Worm (Caenorhabditis elegans) whole organism, young adult: ENCODE measurements around the gene best-19.

Experiments
- C06A6.2 ChIP-seq: fragments of 200-800 bp; sonication (Bioruptor generic); conservative IDR thresholded peaks from 2 replicates; pipeline ENCODE4 v1.3.6; 2022; ENCODE audit warnings: missing genetic modification characterization, missing compliant biosample characterization
- F22D6.2 ChIP-seq: sonication (generic microtip); optimal IDR thresholded peaks from 2 replicates; lab custom pipeline; 2016; ENCODE audit warnings: mild to moderate bottlenecking, missing genetic modification characterization, missing compliant biosample characterization
- F23B12.7 ChIP-seq: sonication (generic microtip); optimal IDR thresholded peaks from 2 replicates; lab custom pipeline; 2017; ENCODE audit warnings: missing genetic modification characterization, mild to moderate bottlenecking, missing compliant biosample characterization, antibody characterized with exemption, moderate library complexity; ENCODE audit not compliant: insufficient read depth
- F57C9.4 ChIP-seq: sonication (generic microtip); optimal IDR thresholded peaks from 2 replicates; lab custom pipeline; 2017; ENCODE audit warnings: mild to moderate bottlenecking, missing genetic modification characterization, missing compliant biosample characterization
- Y67H2A.10 ChIP-seq: fragments of 200-800 bp; sonication (Bioruptor generic); conservative IDR thresholded peaks from 2 replicates; pipeline ENCODE4 v1.3.6; 2022; ENCODE audit warnings: missing genetic modification reagents, missing genetic modification characterization, missing compliant biosample characterization
- ZK185.1 ChIP-seq: sonication (generic microtip); optimal IDR thresholded peaks from 2 replicates; lab custom pipeline; 2016; ENCODE audit warnings: mild to moderate bottlenecking, missing genetic modification characterization, missing compliant biosample characterization; ENCODE audit not compliant: poor library complexity, severe bottlenecking
- attf-5 ChIP-seq: fragments of 200-800 bp; sonication (Bioruptor generic); optimal IDR thresholded peaks from 2 replicates; lab custom pipeline; 2018; ENCODE audit warnings: mild to moderate bottlenecking, missing genetic modification characterization, missing compliant biosample characterization
- ccch-3 ChIP-seq: fragments of 200-800 bp; sonication (Bioruptor generic); optimal IDR thresholded peaks from 2 replicates; lab custom pipeline; 2018; ENCODE audit warnings: mild to moderate bottlenecking, missing genetic modification characterization, missing compliant biosample characterization
- ceh-27 ChIP-seq: fragments of 200-800 bp; sonication (Bioruptor generic); optimal IDR thresholded peaks from 2 replicates; lab custom pipeline; 2018; ENCODE audit warnings: mild to moderate bottlenecking, missing genetic modification characterization, moderate library complexity, missing compliant biosample characterization
- ceh-40 ChIP-seq: fragments of 200-800 bp; sonication (Bioruptor generic); IDR thresholded peaks from 2 replicates; pipeline ENCODE4 v1.3.6; 2022; ENCODE audit warnings: missing genetic modification characterization, missing compliant biosample characterization
- ceh-58 ChIP-seq: fragments of 200-800 bp; sonication (Bioruptor generic); IDR thresholded peaks from 2 replicates; pipeline ENCODE4 v1.3.6; 2022; ENCODE audit warnings: missing genetic modification characterization, missing compliant biosample characterization
- ceh-91 ChIP-seq: fragments of 200-800 bp; sonication (Bioruptor generic); IDR thresholded peaks from 2 replicates; pipeline ENCODE4 v1.3.6; 2022; ENCODE audit warnings: missing genetic modification reagents, missing genetic modification characterization, missing compliant biosample characterization
- dpff-1 ChIP-seq: sonication (generic microtip); optimal IDR thresholded peaks from 2 replicates; lab custom pipeline; 2017; ENCODE audit warnings: mild to moderate bottlenecking, missing genetic modification characterization, missing compliant biosample characterization
- dpl-1 ChIP-seq: fragments of 150-350 bp; optimal IDR thresholded peaks from 2 replicates; lab custom pipeline; 2014; ENCODE audit warnings: missing biosample characterization, missing genetic modification reagents, missing genetic modification characterization
- egl-18 ChIP-seq: fragments of 200-800 bp; sonication (Bioruptor generic); IDR thresholded peaks from 2 replicates; pipeline ENCODE4 v1.3.6; 2022; ENCODE audit warnings: missing genetic modification reagents, missing genetic modification characterization, missing compliant biosample characterization
- him-1 ChIP-seq: sonication (generic microtip); optimal IDR thresholded peaks from 2 replicates; lab custom pipeline; 2016; ENCODE audit warnings: missing genotype, missing genetic modification reagents, missing genetic modification characterization, missing compliant biosample characterization
- hlh-12 ChIP-seq: sonication (generic microtip); optimal IDR thresholded peaks from 2 replicates; lab custom pipeline; 2016; ENCODE audit warnings: missing genetic modification characterization, missing compliant biosample characterization
- hlh-26 ChIP-seq: fragments of 200-800 bp; sonication (Bioruptor generic); conservative IDR thresholded peaks from 2 replicates; pipeline ENCODE4 v1.3.6; 2022; ENCODE audit warnings: missing genetic modification reagents, missing genetic modification characterization, missing compliant biosample characterization
- hmg-1.2 ChIP-seq: fragments of 200-800 bp; sonication (Bioruptor generic); IDR thresholded peaks from 2 replicates; pipeline ENCODE4 v1.3.6; 2022; ENCODE audit warnings: missing genetic modification reagents, missing genetic modification characterization, missing compliant biosample characterization
- hrde-1 ChIP-seq: sonication (generic microtip); optimal IDR thresholded peaks from 2 replicates; lab custom pipeline; 2016; ENCODE audit warnings: missing genetic modification characterization, mild to moderate bottlenecking, missing compliant biosample characterization, moderate library complexity, missing genotype, missing genetic modification reagents, borderline replicate concordance
- let-526 ChIP-seq: fragments of 200-800 bp; sonication (Bioruptor generic); IDR thresholded peaks from 2 replicates; pipeline ENCODE4 v1.3.6; 2022; ENCODE audit warnings: missing genetic modification reagents, missing genetic modification characterization, missing compliant biosample characterization
- lin-40 ChIP-seq: sonication (generic microtip); optimal IDR thresholded peaks from 2 replicates; lab custom pipeline; 2016; ENCODE audit warnings: missing genetic modification characterization, mild to moderate bottlenecking, missing compliant biosample characterization, missing genotype, missing genetic modification reagents
- lsl-1 ChIP-seq: fragments of 200-800 bp; sonication (Bioruptor generic); optimal IDR thresholded peaks from 2 replicates; lab custom pipeline; 2018; ENCODE audit warnings: mild to moderate bottlenecking, missing genetic modification characterization, moderate library complexity, missing compliant biosample characterization
- madf-3 ChIP-seq: fragments of 200-800 bp; sonication (Bioruptor generic); IDR thresholded peaks from 2 replicates; pipeline ENCODE4 v1.3.6; 2022; ENCODE audit warnings: missing genetic modification reagents, missing genetic modification characterization, missing compliant biosample characterization
- madf-6 ChIP-seq: fragments of 200-800 bp; sonication (Bioruptor generic); IDR thresholded peaks from 2 replicates; pipeline ENCODE4 v1.3.6; 2022; ENCODE audit warnings: missing genetic modification reagents, missing genetic modification characterization, missing compliant biosample characterization
- mcd-1 ChIP-seq: fragments of 200-800 bp; sonication (Bioruptor generic); IDR thresholded peaks from 2 replicates; pipeline ENCODE4 v1.3.6; 2022; ENCODE audit warnings: missing genetic modification reagents, missing genetic modification characterization, missing compliant biosample characterization
- mxl-1 ChIP-seq: sonication (generic microtip); optimal IDR thresholded peaks from 2 replicates; lab custom pipeline; 2016; ENCODE audit warnings: missing genetic modification characterization, missing compliant biosample characterization
- nhr-80 ChIP-seq: sonication (generic microtip); optimal IDR thresholded peaks from 2 replicates; lab custom pipeline; 2016; ENCODE audit warnings: missing genetic modification characterization, missing compliant biosample characterization
- rcor-1 ChIP-seq: fragments of 200-800 bp; sonication (Bioruptor generic); IDR thresholded peaks from 2 replicates; pipeline ENCODE4 v1.3.6; 2022; ENCODE audit warnings: missing genetic modification reagents, missing genetic modification characterization, missing compliant biosample characterization
- rec-8 ChIP-seq, 2 experiments: sonication (generic microtip); optimal IDR thresholded peaks; 2 replicates each; lab custom pipeline; 2016; ENCODE audit warnings: mild to moderate bottlenecking in 2 of 2, missing genetic modification characterization in 2 of 2, missing genetic modification reagents in 2 of 2, missing genotype in 2 of 2, missing biosample characterization in 1 of 2, missing compliant biosample characterization in 1 of 2, moderate library complexity in 1 of 2
- rpc-1 ChIP-seq, 2 experiments: fragments of 150-350 bp in 1 of 2; sonication (generic microtip) in 1 of 2; optimal IDR thresholded peaks; 2 replicates each; lab custom pipeline; 2014 to 2018; ENCODE audit warnings: missing biosample characterization in 1 of 2, missing genetic modification characterization in 1 of 2, missing genetic modification reagents in 1 of 2, missing genotype in 1 of 2
- sea-2 ChIP-seq: fragments of 200-800 bp; sonication (Bioruptor generic); IDR thresholded peaks from 2 replicates; pipeline ENCODE4 v1.3.6; 2022; ENCODE audit warnings: missing genetic modification characterization, missing compliant biosample characterization
- somi-1 ChIP-seq: fragments of 200-800 bp; sonication (Bioruptor generic); optimal IDR thresholded peaks from 2 replicates; lab custom pipeline; 2018; ENCODE audit warnings: mild to moderate bottlenecking, missing genetic modification characterization, missing compliant biosample characterization
- tbx-9 ChIP-seq: sonication (generic microtip); optimal IDR thresholded peaks from 2 replicates; lab custom pipeline; 2016; ENCODE audit warnings: borderline replicate concordance, missing genetic modification characterization, inconsistent platforms, missing compliant biosample characterization
- unc-130 ChIP-seq: sonication (generic microtip); optimal IDR thresholded peaks from 2 replicates; lab custom pipeline; 2016; ENCODE audit warnings: missing genetic modification reagents, missing genetic modification characterization, missing compliant biosample characterization
- unc-62 ChIP-seq: fragments of 150-350 bp; optimal IDR thresholded peaks from 2 replicates; lab custom pipeline; 2014; ENCODE audit warnings: missing biosample characterization, missing genetic modification reagents, missing genetic modification characterization
- xnd-1 ChIP-seq: sonication (generic microtip); optimal IDR thresholded peaks from 2 replicates; lab custom pipeline; 2016; ENCODE audit warnings: missing genotype, missing genetic modification reagents, missing genetic modification characterization, missing compliant biosample characterization
- zim-3 ChIP-seq: sonication (generic microtip); optimal IDR thresholded peaks from 2 replicates; lab custom pipeline; 2017; ENCODE audit warnings: mild to moderate bottlenecking, missing genetic modification characterization, moderate library complexity, missing compliant biosample characterization
- ztf-25 ChIP-seq: fragments of 200-800 bp; sonication (Bioruptor generic); IDR thresholded peaks from 2 replicates; pipeline ENCODE4 v1.3.6; 2022; ENCODE audit warnings: missing genetic modification reagents, missing genetic modification characterization, missing compliant biosample characterization
- ztf-26 ChIP-seq: sonication (generic microtip); optimal IDR thresholded peaks from 2 replicates; lab custom pipeline; 2017; ENCODE audit warnings: missing genetic modification characterization, missing compliant biosample characterization
- ztf-28 ChIP-seq: fragments of 200-800 bp; sonication (Bioruptor generic); IDR thresholded peaks from 2 replicates; pipeline ENCODE4 v1.3.6; 2022; ENCODE audit warnings: missing genetic modification reagents, missing genetic modification characterization, missing compliant biosample characterization

best-19 gene

ce11 chrIV:244278-244677, 39.2 kb upstream of the best-19 start:
- TF ChIP-seq lsl-1 (GFP tag; lab: Kevin White, UChicago) (peak; percentile 59), hmg-1.2 (GFP tag; lab: Robert Waterston, UW) (no peak)

DNA sequence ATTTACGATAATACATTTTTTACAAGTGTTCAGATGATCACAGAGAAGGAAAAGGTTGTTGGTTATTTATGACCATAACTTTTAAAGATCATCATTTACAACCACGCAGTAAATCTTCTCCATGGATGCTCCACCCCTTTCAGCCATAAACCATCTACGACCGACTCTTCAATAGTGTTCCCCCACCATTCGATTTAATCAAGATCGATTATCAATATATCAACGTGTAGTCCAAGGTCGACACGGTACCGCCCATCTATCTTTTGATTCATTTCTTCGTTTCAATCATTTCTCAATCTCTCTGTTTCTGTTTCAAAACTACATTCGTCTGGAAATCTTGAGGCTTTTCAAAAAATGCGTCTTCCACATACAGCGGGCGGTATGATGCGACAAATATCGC, 38.6 kb upstream of the best-19 start, which contains the start of gene aass-1:
aass-1 (plus strand) TSS at position 301 of the 400 bp plus-strand sequence.
- no peak for TF ChIP-seq F22D6.2
- no peak for TF ChIP-seq ceh-27 (GFP tag; lab: Kevin White, UChicago)
- TF ChIP-seq hrde-1 (tag; lab: Kevin White, UChicago) = no peak
- TF ChIP-seq sea-2 (GFP tag; lab: Robert Waterston, UW) = no peak
- TF ChIP-seq C06A6.2 (GFP tag; lab: Robert Waterston, UW) = no peak
- no peak for TF ChIP-seq zim-3 (tag; lab: Kevin White, UChicago)
- TF ChIP-seq hlh-26 = no peak
- no peak for TF ChIP-seq nhr-80 (tag; lab: Kevin White, UChicago)
- no peak for TF ChIP-seq hlh-12
- TF ChIP-seq mcd-1 (GFP tag; lab: Robert Waterston, UW) = no peak
- TF ChIP-seq him-1 (tag; lab: Kevin White, UChicago) = no peak
- no peak for TF ChIP-seq ZK185.1 (tag; lab: Kevin White, UChicago)
- no peak for TF ChIP-seq ceh-91 (GFP tag; lab: Robert Waterston, UW)
- no peak for TF ChIP-seq madf-6 (GFP tag; lab: Robert Waterston, UW)
- no peak for TF ChIP-seq F23B12.7 (tag; lab: Kevin White, UChicago)
- no peak for TF ChIP-seq ztf-25 (GFP tag; lab: Robert Waterston, UW)
- TF ChIP-seq rpc-1 (optimal IDR thresholded peaks at IDR 0.05; lab: Kevin White, UChicago) = no peak
- TF ChIP-seq rpc-1 (tag; optimal IDR thresholded peaks at IDR 0.05; lab: Kevin White, UChicago) = no peak
- no peak for TF ChIP-seq egl-18 (GFP tag; lab: Robert Waterston, UW)
- TF ChIP-seq ztf-26 = no peak

DNA sequence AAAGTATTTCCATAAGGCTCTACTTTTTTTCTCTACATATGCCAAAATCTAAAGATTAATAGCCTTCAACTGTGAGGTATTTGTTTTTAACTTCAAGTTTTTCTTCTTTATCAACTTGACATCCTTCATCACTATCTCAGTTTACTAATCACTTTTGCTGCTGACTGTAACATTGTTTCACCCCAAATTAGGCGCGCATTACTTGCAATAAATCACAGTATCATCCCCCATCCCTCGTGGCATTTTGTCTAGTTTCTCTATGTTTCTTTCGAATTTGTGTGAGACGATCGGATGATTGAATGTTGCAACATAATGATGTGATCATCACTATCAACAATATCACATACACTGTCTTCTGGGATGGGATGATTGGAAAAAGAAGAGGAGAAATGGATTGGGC, 36.0 kb upstream of the best-19 start:
- TF ChIP-seq ztf-26 = peak; percentile 23
- no peak for TF ChIP-seq unc-130 (GFP tag; lab: Kevin White, UChicago)
- peak; percentile 27 for TF ChIP-seq lin-40 (tag; lab: Kevin White, UChicago)
- peak; percentile 41 for TF ChIP-seq somi-1 (GFP tag; lab: Kevin White, UChicago)

- TF ChIP-seq rec-8 (tag; optimal IDR thresholded peaks at IDR 0.05; lab: Kevin White, UChicago) = no peak
- TF ChIP-seq tbx-9 (tag; lab: Kevin White, UChicago) = no peak
- no peak for TF ChIP-seq unc-62 (GFP tag; lab: Kevin White, UChicago)
- no peak for TF ChIP-seq madf-3 (GFP tag; lab: Robert Waterston, UW)
- no peak for TF ChIP-seq ztf-28 (GFP tag; lab: Robert Waterston, UW)
- no peak for TF ChIP-seq mxl-1 (tag; lab: Kevin White, UChicago)
- TF ChIP-seq egl-18 (GFP tag; lab: Robert Waterston, UW) = no peak
Observed at ce11 chrIV:252454-252853, 31.0 kb upstream of the best-19 start, which contains the start of gene grl-19. grl-19 (minus strand) TSS chrIV:252554.

DNA sequence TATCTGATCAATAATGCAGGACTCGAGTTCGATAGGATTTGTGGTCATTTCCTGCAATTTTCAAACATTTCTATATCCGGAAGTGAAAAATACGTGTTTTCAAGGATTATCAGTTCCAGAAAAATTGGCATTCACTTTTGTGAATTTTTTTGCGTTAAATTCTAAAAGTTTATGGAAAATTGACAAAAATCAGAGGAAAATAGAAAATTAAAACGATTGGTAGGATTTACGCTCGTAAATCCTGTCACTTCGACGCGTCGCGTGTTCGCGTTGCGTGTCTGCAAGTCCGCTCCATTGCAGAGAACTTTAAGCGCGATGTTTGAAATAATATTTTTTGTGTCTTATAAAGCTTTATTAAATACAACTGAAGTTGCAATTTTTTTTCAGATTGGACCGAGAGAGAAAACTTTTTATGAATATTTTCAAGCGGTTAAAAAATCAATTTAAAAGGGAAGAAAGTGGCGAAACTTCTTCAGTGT, 28.0 kb upstream of the best-19 start, which contains the start of gene rcat-1:
rcat-1 (minus strand) TSS at position 51 of the 479 bp plus-strand sequence.
- TF ChIP-seq lin-40 (tag; lab: Kevin White, UChicago) (peak; percentile 28), ccch-3 (GFP tag; lab: Kevin White, UChicago) (no peak), dpff-1 (tag; lab: Kevin White, UChicago) (no peak), dpl-1 (peak; percentile 71), Y67H2A.10 (GFP tag; lab: Robert Waterston, UW) (no peak; the same call in 1 of the 2 replicates), xnd-1 (tag; lab: Kevin White, UChicago) (no peak), ceh-40 (GFP tag; lab: Robert Waterston, UW) (no peak), F57C9.4 (no peak), ztf-25 (GFP tag; lab: Robert Waterston, UW) (no peak), ceh-58 (no peak), rcor-1 (GFP tag; lab: Robert Waterston, UW) (peak; percentile 17; the same call in 1 of the 2 replicates), let-526 (GFP tag; lab: Robert Waterston, UW) (no peak), attf-5 (peak; percentile 77)
